Fruit fly (Drosophila melanogaster): ENCODE data around the gene CG13737.

The CG13737 gene

dm6 chr3L:13842140-13842539, 36.7 kb upstream of the CG13737 start, which contains the start of gene CG8757:
Gene CG8757 (minus strand): TSS chr3L:13842240.
- TF ChIP-seq bbx (GFP tag; IDR thresholded peaks at IDR 0.05; ENCODE audit: partially characterized antibody) (no peak), slou (GFP tag; optimal IDR thresholded peaks at IDR 0.05) (no peak), Jarid2 (GFP tag; optimal IDR thresholded peaks at IDR 0.05) (no peak)

DNA sequence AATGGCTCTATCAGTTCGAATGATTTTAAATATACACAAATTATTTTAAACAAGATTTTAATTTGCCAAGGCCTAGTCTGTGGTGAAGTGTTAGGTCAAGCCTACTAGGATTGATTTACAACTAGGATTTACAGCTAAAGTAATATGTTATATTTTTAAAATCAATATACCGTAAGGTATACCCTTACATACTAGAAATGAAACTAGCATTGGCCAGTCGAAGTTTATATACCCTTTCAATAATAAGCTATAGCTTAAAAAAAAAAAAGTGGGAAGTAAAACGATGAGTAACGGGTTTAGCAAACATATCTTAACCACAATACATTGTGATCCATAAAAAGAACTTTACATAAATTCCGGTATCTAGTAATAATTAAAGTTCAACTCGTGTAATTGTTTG, 35.9 kb upstream of the CG13737 start, which contains the start of gene CG8750:
TSS of gene CG8750 (minus strand) at position 101 of the 400 bp plus-strand sequence.
- no peak for TF ChIP-seq CG3281 (GFP tag; optimal IDR thresholded peaks at IDR 0.05)
- TF ChIP-seq pho (GFP tag; optimal IDR thresholded peaks at IDR 0.05) = no peak
- peak; percentile 48 for TF ChIP-seq D19A (tag; optimal IDR thresholded peaks at IDR 0.05)
- TF ChIP-seq cg (GFP tag; optimal IDR thresholded peaks at IDR 0.05) = no peak

dm6 chr3L:13843356-13843755, 35.4 kb upstream of the CG13737 start, which contains the start of gene Tsp68C:
Gene Tsp68C (plus strand): TSS chr3L:13843656.
- TF ChIP-seq Trl (optimal IDR thresholded peaks at IDR 0.05) (peak in 1 of 2 experiments; percentile 0), Trl (GFP tag; optimal IDR thresholded peaks at IDR 0.05) (no peak), Hr3 (GFP tag; optimal IDR thresholded peaks at IDR 0.05) (no peak), zf30C (GFP tag; optimal IDR thresholded peaks at IDR 0.05) (no peak), ATbp (GFP tag; optimal IDR thresholded peaks at IDR 0.05) (no peak), nau (GFP tag; optimal IDR thresholded peaks at IDR 0.05) (no peak)

DNA sequence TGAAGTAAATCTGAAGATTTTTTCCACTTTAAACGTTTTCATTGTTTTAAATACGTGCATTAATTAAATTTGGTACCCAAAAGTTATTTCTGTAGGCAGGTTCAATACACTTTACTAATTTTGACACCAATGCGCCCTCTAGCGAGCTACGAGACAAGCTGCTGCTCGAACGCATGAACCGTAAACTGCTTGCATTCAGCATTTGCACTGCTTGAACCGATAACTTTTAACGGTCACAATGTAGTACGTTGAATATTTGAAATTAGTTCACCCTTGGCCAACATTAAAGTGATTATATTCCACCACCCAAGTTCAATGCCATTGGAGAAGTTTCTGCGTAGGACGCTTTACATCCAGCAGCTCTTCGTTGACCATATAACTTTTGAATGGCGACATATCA, 33.5 kb upstream of the CG13737 start:
- TF ChIP-seq ewg (GFP tag; optimal IDR thresholded peaks at IDR 0.05) (no peak), dysf (GFP tag; IDR thresholded peaks at IDR 0.05) (peak; percentile 50; the same call in 1 of the 3 replicates), CG9609 (GFP tag; optimal IDR thresholded peaks at IDR 0.05) (peak; percentile 33), chif (GFP tag; optimal IDR thresholded peaks at IDR 0.05) (peak; percentile 7 to 55), pum (GFP tag; optimal IDR thresholded peaks at IDR 0.05) (peak; percentile 47), CG33213 (GFP tag; optimal IDR thresholded peaks at IDR 0.05) (peak; percentile 22), Xrp1 (GFP tag; IDR thresholded peaks at IDR 0.05) (no peak), esg (GFP tag; conservative IDR thresholded peaks at IDR 0.05) (no peak), caup (GFP tag; optimal IDR thresholded peaks at IDR 0.05; ENCODE audit: severe bottlenecking) (no peak), Ets97D (GFP tag; optimal IDR thresholded peaks at IDR 0.05) (peak; percentile 50), Nf-YA (GFP tag; IDR thresholded peaks at IDR 0.05) (no peak), Abd-B (GFP tag; optimal IDR thresholded peaks at IDR 0.05) (peak; percentile 67), CG11247 (GFP tag; IDR thresholded peaks at IDR 0.05) (no peak), E2f2 (GFP tag; IDR thresholded peaks at IDR 0.05) (peak; percentile 42; the same call in 1 of the 2 replicates), eve (GFP tag; optimal IDR thresholded peaks at IDR 0.05) (no peak), crc (GFP tag; optimal IDR thresholded peaks at IDR 0.05) (no peak), unc-4 (GFP tag; IDR thresholded peaks at IDR 0.05; ENCODE audit: partially characterized antibody) (no peak), Blimp-1 (GFP tag; optimal IDR thresholded peaks at IDR 0.05) (no peak), knrl (GFP tag; IDR thresholded peaks at IDR 0.05; ENCODE audit: partially characterized antibody) (peak; percentile 53; the same call in 2 of the 3 replicates), CG2202 (tag; optimal IDR thresholded peaks at IDR 0.05) (no peak), maf-S (GFP tag; optimal IDR thresholded peaks at IDR 0.05) (no peak), sr (GFP tag; IDR thresholded peaks at IDR 0.05) (no peak), vvl (GFP tag; IDR thresholded peaks at IDR 0.05) (peak; percentile 21; the same call in 1 of the 2 replicates), tio (GFP tag; optimal IDR thresholded peaks at IDR 0.05) (no peak), Optix (GFP tag; IDR thresholded peaks at IDR 0.05) (no peak), Atf6 (GFP tag; IDR thresholded peaks at IDR 0.05) (no peak), Dref (GFP tag; IDR thresholded peaks at IDR 0.05) (peak; percentile 91), ken (GFP tag; IDR thresholded peaks at IDR 0.05) (peak; percentile 43; the same call in 1 of the 3 replicates), CG4707 (GFP tag; optimal IDR thresholded peaks at IDR 0.05) (no peak), CG17385 (GFP tag; optimal IDR thresholded peaks at IDR 0.05) (no peak), ap (GFP tag; IDR thresholded peaks at IDR 0.05) (no peak), CG31441 (GFP tag; IDR thresholded peaks at IDR 0.05) (no peak), gcm2 (GFP tag; optimal IDR thresholded peaks at IDR 0.05) (no peak), bbx (GFP tag; IDR thresholded peaks at IDR 0.05; ENCODE audit: partially characterized antibody) (no peak; the same call in 1 of the 2 replicates)
